Fruit fly (Drosophila melanogaster) whole organism, adult: Measurements from ENCODE around the gene Cyp4g1.

Experiments used
- CG11617 ChIP-seq: fragments of 200-800 bp; sonication (Bioruptor generic); optimal IDR thresholded peaks from 2 replicates; lab custom pipeline; 2017; ENCODE audit warnings: mild to moderate bottlenecking, missing biosample characterization, missing genetic modification reagents, missing genetic modification characterization
- CG12768 ChIP-seq: fragments of 200-800 bp; sonication (Bioruptor generic); optimal IDR thresholded peaks from 2 replicates; lab custom pipeline; 2017; ENCODE audit warnings: missing biosample characterization, missing genetic modification characterization, mild to moderate bottlenecking, moderate library complexity, missing genetic modification reagents
- CG14711 ChIP-seq: fragments of 200-800 bp; sonication (Bioruptor generic); optimal IDR thresholded peaks from 2 replicates; lab custom pipeline; 2018; ENCODE audit warnings: missing biosample characterization, mild to moderate bottlenecking, missing genetic modification characterization, moderate library complexity
- CG1620 ChIP-seq: fragments of 200-800 bp; sonication (Bioruptor generic); optimal IDR thresholded peaks from 2 replicates; lab custom pipeline; 2016; ENCODE audit warnings: missing biosample characterization, missing genetic modification characterization
- CG33017 ChIP-seq: fragments of 200-800 bp; sonication (Bioruptor generic); optimal IDR thresholded peaks from 2 replicates; lab custom pipeline; 2018; ENCODE audit warnings: missing biosample characterization, mild to moderate bottlenecking, missing genetic modification characterization, moderate library complexity
- CG5204 ChIP-seq: fragments of 200-800 bp; sonication (Bioruptor generic); optimal IDR thresholded peaks from 2 replicates; lab custom pipeline; 2016; ENCODE audit warnings: missing biosample characterization, missing genetic modification characterization
- CG7045 ChIP-seq: fragments of 200-800 bp; sonication (Bioruptor generic); optimal IDR thresholded peaks from 2 replicates; lab custom pipeline; 2017; ENCODE audit warnings: missing biosample characterization, mild to moderate bottlenecking, missing genetic modification characterization
- CG7101 ChIP-seq: fragments of 200-800 bp; sonication (Bioruptor generic); optimal IDR thresholded peaks from 2 replicates; lab custom pipeline; 2018; ENCODE audit warnings: missing biosample characterization, mild to moderate bottlenecking, missing genetic modification characterization, moderate library complexity
- Clk ChIP-seq: fragments of 200-800 bp; sonication (Bioruptor generic); optimal IDR thresholded peaks from 2 replicates; lab custom pipeline; 2017; ENCODE audit warnings: missing biosample characterization, missing genetic modification characterization
- Crg-1 ChIP-seq: fragments of 200-800 bp; sonication (Bioruptor generic); optimal IDR thresholded peaks from 2 replicates; lab custom pipeline; 2016; ENCODE audit warnings: missing biosample characterization, missing genetic modification characterization
- Hr96 ChIP-seq: fragments of 200-800 bp; sonication (Bioruptor generic); optimal IDR thresholded peaks from 2 replicates; lab custom pipeline; 2016; ENCODE audit warnings: missing biosample characterization, missing genetic modification characterization
- Mnt ChIP-seq: fragments of 200-800 bp; sonication (Bioruptor generic); optimal IDR thresholded peaks from 2 replicates; lab custom pipeline; 2016; ENCODE audit warnings: missing biosample characterization, mild to moderate bottlenecking, missing genetic modification characterization
- bab1 ChIP-seq: fragments of 200-800 bp; sonication (Bioruptor generic); optimal IDR thresholded peaks from 3 replicates; lab custom pipeline; 2019; ENCODE audit warnings: missing biosample characterization, mild to moderate bottlenecking, missing genetic modification characterization, moderate library complexity
- cic ChIP-seq: fragments of 200-800 bp; sonication (Bioruptor generic); optimal IDR thresholded peaks from 2 replicates; lab custom pipeline; 2017; ENCODE audit warnings: missing biosample characterization, mild to moderate bottlenecking, missing genetic modification characterization, moderate library complexity
- cnc ChIP-seq, 2 experiments: fragments of >200 bp; optimal IDR thresholded peaks; 2 replicates each; lab custom pipeline; 2017
- kay ChIP-seq: fragments of 200-800 bp; sonication (Bioruptor generic); peaks from one replicate; lab custom pipeline; 2016; ENCODE audit warnings: missing biosample characterization, missing genetic modification characterization, borderline replicate concordance
- ovo ChIP-seq: fragments of 200-800 bp; sonication (Bioruptor generic); optimal IDR thresholded peaks from 2 replicates; lab custom pipeline; 2016; ENCODE audit warnings: missing biosample characterization, missing genetic modification characterization
- pad ChIP-seq: fragments of 200-800 bp; sonication (Bioruptor generic); optimal IDR thresholded peaks from 3 replicates; lab custom pipeline; 2017; ENCODE audit warnings: missing biosample characterization, missing genetic modification characterization, mild to moderate bottlenecking, moderate library complexity, missing genetic modification reagents
- tj ChIP-seq: fragments of 200-800 bp; sonication (Bioruptor generic); optimal IDR thresholded peaks from 3 replicates; lab custom pipeline; 2017; ENCODE audit warnings: missing biosample characterization, mild to moderate bottlenecking, missing genetic modification characterization, moderate library complexity
- toe ChIP-seq: fragments of 200-800 bp; sonication (Bioruptor generic); optimal IDR thresholded peaks from 2 replicates; lab custom pipeline; 2016; ENCODE audit warnings: missing biosample characterization, missing genetic modification characterization

Gene Cyp4g1

DNA sequence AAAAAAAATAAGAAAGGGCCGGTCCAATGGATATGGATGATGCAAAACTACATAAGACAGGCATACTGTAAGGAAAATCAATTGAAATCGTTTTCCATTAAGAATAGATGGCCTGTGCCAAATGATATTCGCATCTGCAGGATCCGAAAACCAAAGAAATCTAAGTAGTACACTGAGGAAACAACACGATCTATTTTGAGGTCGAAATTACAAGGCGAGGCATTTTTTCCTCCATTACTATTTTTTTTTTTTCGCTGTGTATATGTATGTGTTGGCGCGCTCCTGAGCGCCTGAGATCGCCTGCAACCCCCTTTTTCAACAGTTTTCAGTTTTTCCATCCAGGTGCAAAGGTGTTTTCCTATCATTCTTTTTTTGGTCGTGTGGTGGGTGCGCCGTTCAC lies 5.2 kb downstream of the Cyp4g1 start:
- TF ChIP-seq pad (GFP tag; lab: Kevin White, UChicago), result no peak
- no peak for TF ChIP-seq CG7101 (tag; lab: Kevin White, UChicago)
- no peak for TF ChIP-seq CG14711
- TF ChIP-seq ovo (GFP tag; lab: Kevin White, UChicago), result no peak
- TF ChIP-seq Clk (GFP tag; lab: Kevin White, UChicago), result no peak
- no peak for TF ChIP-seq Hr96
- TF ChIP-seq cnc (optimal IDR thresholded peaks at IDR 0.05; lab: Kevin White, UChicago), result no peak
- TF ChIP-seq CG1620, result no peak
- TF ChIP-seq CG33017 (tag; lab: Kevin White, UChicago), result no peak
- TF ChIP-seq tj, result no peak
- no peak for TF ChIP-seq CG5204 (GFP tag; lab: Kevin White, UChicago)
- no peak for TF ChIP-seq CG11617 (GFP tag; lab: Kevin White, UChicago)
- TF ChIP-seq Mnt (GFP tag; lab: Kevin White, UChicago), result no peak
- TF ChIP-seq Crg-1 (GFP tag; lab: Kevin White, UChicago), result no peak
- no peak for TF ChIP-seq bab1 (GFP tag; lab: Kevin White, UChicago)
- TF ChIP-seq kay (GFP tag; lab: Kevin White, UChicago), result no peak
- no peak for TF ChIP-seq cic
- no peak for TF ChIP-seq CG12768 (GFP tag; lab: Kevin White, UChicago)

- TF ChIP-seq toe (no peak), cnc (optimal IDR thresholded peaks at IDR 0.05; lab: Kevin White, UChicago) (no peak), CG5204 (GFP tag; lab: Kevin White, UChicago) (no peak), CG14711 (no peak), kay (GFP tag; lab: Kevin White, UChicago) (no peak), Hr96 (no peak), CG12768 (GFP tag; lab: Kevin White, UChicago) (no peak), CG11617 (GFP tag; lab: Kevin White, UChicago) (no peak)
These were observed 8.7 kb downstream of the Cyp4g1 start, which contains the start of gene ase for dm6 chrX:460447-460846. Gene ase, plus strand, starts transcription at chrX:460747.

- no peak for TF ChIP-seq CG7045 (GFP tag; lab: Kevin White, UChicago)
- no peak for TF ChIP-seq tj
- no peak for TF ChIP-seq CG33017 (tag; lab: Kevin White, UChicago)
- TF ChIP-seq Crg-1 (GFP tag; lab: Kevin White, UChicago), result no peak
- no peak for TF ChIP-seq CG1620
- TF ChIP-seq bab1 (GFP tag; lab: Kevin White, UChicago), result no peak
- TF ChIP-seq ovo (GFP tag; lab: Kevin White, UChicago), result no peak
- no peak for TF ChIP-seq Hr96
- TF ChIP-seq pad (GFP tag; lab: Kevin White, UChicago), result no peak
- TF ChIP-seq CG12768 (GFP tag; lab: Kevin White, UChicago), result no peak
- TF ChIP-seq toe, result no peak
These were observed 11.3 kb downstream of the Cyp4g1 start for dm6 chrX:457803-458202.

dm6 chrX:456959-457358 lies 12.2 kb downstream of the Cyp4g1 start:
- TF ChIP-seq Mnt (GFP tag; lab: Kevin White, UChicago) (no peak), pad (GFP tag; lab: Kevin White, UChicago) (no peak), Hr96 (no peak), CG5204 (GFP tag; lab: Kevin White, UChicago) (no peak), CG1620 (no peak), CG33017 (tag; lab: Kevin White, UChicago) (no peak), toe (no peak), cic (no peak), CG12768 (GFP tag; lab: Kevin White, UChicago) (no peak), cnc (optimal IDR thresholded peaks at IDR 0.05; lab: Kevin White, UChicago) (no peak), tj (no peak), CG14711 (no peak), Clk (GFP tag; lab: Kevin White, UChicago) (no peak)

- no peak for TF ChIP-seq Hr96
These were observed 16.4 kb downstream of the Cyp4g1 start for dm6 chrX:452716-453115.

DNA sequence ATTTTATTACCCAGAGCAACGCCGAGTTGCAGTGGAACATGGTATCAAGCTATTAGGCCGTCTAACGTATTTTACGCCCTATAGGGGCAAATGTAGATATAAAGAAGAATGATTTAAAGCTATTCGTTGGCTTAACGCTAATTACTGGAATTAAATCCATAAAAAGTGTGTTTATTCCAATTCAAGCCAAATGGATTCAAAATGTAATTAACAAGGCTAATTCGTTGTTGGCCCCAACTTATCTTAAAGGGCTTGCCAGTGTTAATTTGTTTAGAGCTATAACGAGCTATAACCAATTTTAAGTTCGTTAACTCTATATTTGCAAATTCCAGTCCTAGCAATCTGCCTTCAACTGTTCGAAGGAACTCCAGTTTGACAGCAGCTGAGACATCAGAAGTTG lies 20.2 kb downstream of the Cyp4g1 start:
- TF ChIP-seq CG7045 (GFP tag; lab: Kevin White, UChicago) (no peak), ovo (GFP tag; lab: Kevin White, UChicago) (no peak), Crg-1 (GFP tag; lab: Kevin White, UChicago) (no peak), Hr96 (no peak), tj (no peak), CG11617 (GFP tag; lab: Kevin White, UChicago) (no peak), kay (GFP tag; lab: Kevin White, UChicago) (no peak), cic (no peak), CG7101 (tag; lab: Kevin White, UChicago) (no peak), CG14711 (no peak), CG5204 (GFP tag; lab: Kevin White, UChicago) (no peak), pad (GFP tag; lab: Kevin White, UChicago) (no peak), CG12768 (GFP tag; lab: Kevin White, UChicago) (no peak), cnc (optimal IDR thresholded peaks at IDR 0.05; lab: Kevin White, UChicago) (no peak), CG33017 (tag; lab: Kevin White, UChicago) (no peak), Mnt (GFP tag; lab: Kevin White, UChicago) (no peak)

DNA sequence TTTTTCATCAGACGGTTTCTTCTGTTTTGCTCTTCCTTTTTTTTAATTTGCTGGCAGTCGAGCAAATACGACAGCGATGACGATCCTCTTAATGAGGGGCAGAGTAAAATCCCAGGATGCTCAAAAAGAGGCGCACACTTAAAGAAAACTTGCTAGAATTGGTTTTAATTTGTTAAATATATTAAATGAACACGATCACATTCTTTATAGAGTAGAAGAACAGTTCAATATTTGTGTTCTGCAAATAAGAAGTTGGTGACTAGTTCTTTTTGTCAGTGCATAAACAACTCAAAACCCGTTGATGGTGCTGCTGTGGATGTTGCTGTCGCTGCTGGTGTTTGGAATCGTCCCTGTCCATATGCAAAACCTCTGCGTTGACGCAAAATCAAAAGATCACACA lies 20.9 kb downstream of the Cyp4g1 start:
- TF ChIP-seq bab1 (GFP tag; lab: Kevin White, UChicago), result no peak
- TF ChIP-seq CG14711, result no peak
- no peak for TF ChIP-seq CG1620
- no peak for TF ChIP-seq cnc (optimal IDR thresholded peaks at IDR 0.05; lab: Kevin White, UChicago)
- TF ChIP-seq Clk (GFP tag; lab: Kevin White, UChicago), result no peak
